Fruit fly (Drosophila melanogaster) whole organism, prepupa: ENCODE data around the gene CG14694.
A peak's percentile ranks its signal among the peaks of the same experiment; 100 is the strongest.

Source experiments
- Blimp-1 ChIP-seq: fragments of 200-800 bp; sonication (Bioruptor generic); optimal IDR thresholded peaks from 3 replicates; lab custom pipeline; 2017; ENCODE audit warnings: missing biosample characterization, missing genetic modification characterization, mild to moderate bottlenecking, moderate library complexity, missing genetic modification reagents
- CG10669 ChIP-seq: fragments of 200-800 bp; sonication (Bioruptor generic); optimal IDR thresholded peaks from 3 replicates; lab custom pipeline; 2018; ENCODE audit warnings: missing biosample characterization, mild to moderate bottlenecking, missing genetic modification characterization, moderate library complexity
- CG11762 ChIP-seq: fragments of 200-800 bp; sonication (Bioruptor generic); optimal IDR thresholded peaks from 3 replicates; lab custom pipeline; 2016; ENCODE audit warnings: missing biosample characterization, missing genetic modification characterization; ENCODE audit not compliant: insufficient read depth
- CG15336 ChIP-seq: fragments of 200-800 bp; sonication (Bioruptor generic); IDR thresholded peaks from 2 replicates; pipeline ENCODE4 v1.3.6; 2022; ENCODE audit warnings: missing biosample characterization, missing genetic modification characterization
- CG1621 ChIP-seq: fragments of 200-800 bp; sonication (Bioruptor generic); optimal IDR thresholded peaks from 3 replicates; lab custom pipeline; 2018; ENCODE audit warnings: missing biosample characterization, mild to moderate bottlenecking, missing genetic modification characterization
- CG16779 ChIP-seq: fragments of 200-800 bp; sonication (Bioruptor generic); optimal IDR thresholded peaks from 3 replicates; lab custom pipeline; 2017; ENCODE audit warnings: missing biosample characterization, mild to moderate bottlenecking, missing genetic modification characterization
- CG31627 ChIP-seq: fragments of 200-800 bp; sonication (Bioruptor generic); optimal IDR thresholded peaks from 3 replicates; lab custom pipeline; 2016; ENCODE audit warnings: missing biosample characterization, missing genetic modification characterization
- CG32006 ChIP-seq: fragments of 200-800 bp; sonication (Bioruptor generic); optimal IDR thresholded peaks from 3 replicates; lab custom pipeline; 2017; ENCODE audit warnings: missing biosample characterization, mild to moderate bottlenecking, missing genetic modification characterization
- CG4318 ChIP-seq: fragments of 200-800 bp; sonication (Bioruptor generic); optimal IDR thresholded peaks from 3 replicates; lab custom pipeline; 2017; ENCODE audit warnings: missing biosample characterization, mild to moderate bottlenecking, missing genetic modification characterization
- CG6276 ChIP-seq: fragments of 200-800 bp; sonication (Bioruptor generic); optimal IDR thresholded peaks from 2 replicates; lab custom pipeline; 2017; ENCODE audit warnings: missing biosample characterization, mild to moderate bottlenecking, missing genetic modification characterization
- CG6792 ChIP-seq: fragments of 200-800 bp; sonication (Bioruptor generic); optimal IDR thresholded peaks from 3 replicates; lab custom pipeline; 2016; ENCODE audit warnings: missing biosample characterization, missing genetic modification characterization
- CG6808 ChIP-seq: fragments of 200-800 bp; sonication (Bioruptor generic); optimal IDR thresholded peaks from 3 replicates; lab custom pipeline; 2017; ENCODE audit warnings: missing biosample characterization, missing genetic modification characterization, mild to moderate bottlenecking, moderate library complexity, missing genetic modification reagents
- CG6854 ChIP-seq: fragments of 200-800 bp; sonication (Bioruptor generic); optimal IDR thresholded peaks from 2 replicates; lab custom pipeline; 2017; ENCODE audit warnings: missing biosample characterization, mild to moderate bottlenecking, missing genetic modification characterization
- CG8119 ChIP-seq: fragments of 200-800 bp; sonication (Bioruptor generic); IDR thresholded peaks from 3 replicates; pipeline ENCODE4 v1.3.6; 2022; ENCODE audit warnings: missing biosample characterization, missing genetic modification characterization
- Eip75B ChIP-seq: fragments of 200-800 bp; sonication (Bioruptor generic); optimal IDR thresholded peaks from 3 replicates; lab custom pipeline; 2016; ENCODE audit warnings: missing biosample characterization, missing genetic modification characterization
- Eip78C ChIP-seq: fragments of 200-800 bp; sonication (Bioruptor generic); peaks from one replicate; lab custom pipeline; 2016; ENCODE audit warnings: missing biosample characterization, missing genetic modification characterization
- Eip93F ChIP-seq: fragments of 200-800 bp; sonication (Bioruptor generic); optimal IDR thresholded peaks from 2 replicates; lab custom pipeline; 2016; ENCODE audit warnings: missing biosample characterization, mild to moderate bottlenecking, missing genetic modification characterization
- Ets21C ChIP-seq: fragments of 200-800 bp; sonication (Bioruptor generic); optimal IDR thresholded peaks from 3 replicates; lab custom pipeline; 2016; ENCODE audit warnings: missing biosample characterization, missing genetic modification characterization
- Ets96B ChIP-seq: fragments of 200-800 bp; optimal IDR thresholded peaks from 2 replicates; lab custom pipeline; 2019; ENCODE audit warnings: missing biosample characterization, mild to moderate bottlenecking, missing genetic modification characterization, moderate library complexity
- Hr38 ChIP-seq: sonication (Bioruptor generic); optimal IDR thresholded peaks from 2 replicates; lab custom pipeline; 2016; ENCODE audit warnings: missing biosample characterization, missing genetic modification characterization
- Hr39 ChIP-seq: fragments of 200-800 bp; sonication (Bioruptor generic); optimal IDR thresholded peaks from 2 replicates; lab custom pipeline; 2016; ENCODE audit warnings: missing biosample characterization, missing genetic modification characterization
- Hr4 ChIP-seq: fragments of 200-800 bp; sonication (Bioruptor generic); optimal IDR thresholded peaks from 3 replicates; lab custom pipeline; 2016; ENCODE audit warnings: missing biosample characterization, missing genetic modification characterization
- Lpt ChIP-seq: fragments of 200-800 bp; sonication (Bioruptor generic); optimal IDR thresholded peaks from 3 replicates; lab custom pipeline; 2016; ENCODE audit warnings: missing biosample characterization, missing genetic modification characterization
- Met ChIP-seq: fragments of 200-800 bp; sonication (Bioruptor generic); optimal IDR thresholded peaks from 3 replicates; lab custom pipeline; 2016; ENCODE audit warnings: missing biosample characterization, missing genetic modification characterization
- OdsH ChIP-seq: fragments of 200-800 bp; sonication (Bioruptor generic); optimal IDR thresholded peaks from 3 replicates; lab custom pipeline; 2016; ENCODE audit warnings: missing biosample characterization, missing genetic modification characterization
- Smox ChIP-seq: fragments of 200-800 bp; sonication (Bioruptor generic); optimal IDR thresholded peaks from 3 replicates; lab custom pipeline; 2016; ENCODE audit warnings: missing biosample characterization, missing genetic modification characterization
- Sox102F ChIP-seq: fragments of 200-800 bp; sonication (Bioruptor generic); optimal IDR thresholded peaks from 2 replicates; lab custom pipeline; 2016; ENCODE audit warnings: missing biosample characterization, mild to moderate bottlenecking, missing genetic modification characterization
- Sox14 ChIP-seq: fragments of 200-800 bp; sonication (Bioruptor generic); optimal IDR thresholded peaks from 3 replicates; lab custom pipeline; 2016; ENCODE audit warnings: missing biosample characterization, missing genetic modification characterization
- achi ChIP-seq: fragments of 200-800 bp; sonication (Bioruptor generic); optimal IDR thresholded peaks from 3 replicates; lab custom pipeline; 2016; ENCODE audit warnings: missing biosample characterization, missing genetic modification characterization
- acj6 ChIP-seq: fragments of 200-800 bp; sonication (Bioruptor generic); optimal IDR thresholded peaks from 3 replicates; lab custom pipeline; 2016; ENCODE audit warnings: missing biosample characterization, missing genetic modification characterization
- dac ChIP-seq: fragments of 200-800 bp; sonication (Bioruptor generic); optimal IDR thresholded peaks from 2 replicates; lab custom pipeline; 2017; ENCODE audit warnings: missing biosample characterization, mild to moderate bottlenecking, missing genetic modification characterization
- dsx ChIP-seq: fragments of 200-800 bp; optimal IDR thresholded peaks from 3 replicates; lab custom pipeline; 2019; ENCODE audit warnings: missing biosample characterization, mild to moderate bottlenecking, missing genetic modification characterization, moderate library complexity; ENCODE audit not compliant: poor library complexity, severe bottlenecking
- eg ChIP-seq: fragments of 200-800 bp; sonication (Bioruptor generic); IDR thresholded peaks from 3 replicates; pipeline ENCODE4 v1.3.6; 2022; ENCODE audit warnings: missing biosample characterization, missing genetic modification characterization
- fd59A ChIP-seq: fragments of 200-800 bp; sonication (Bioruptor generic); optimal IDR thresholded peaks from 2 replicates; lab custom pipeline; 2017; ENCODE audit warnings: missing biosample characterization, mild to moderate bottlenecking, missing genetic modification characterization, missing genetic modification reagents
- fd85E ChIP-seq: fragments of 200-800 bp; sonication (Bioruptor generic); optimal IDR thresholded peaks from 3 replicates; lab custom pipeline; 2016; ENCODE audit warnings: missing biosample characterization, missing genetic modification characterization
- net ChIP-seq: fragments of 200-800 bp; sonication (Bioruptor generic); optimal IDR thresholded peaks from 3 replicates; lab custom pipeline; 2016; ENCODE audit warnings: missing biosample characterization, missing genetic modification characterization
- salr ChIP-seq, 2 experiments: fragments of 200-800 bp; sonication (Bioruptor generic); optimal IDR thresholded peaks; 3 replicates each; lab custom pipeline; 2016 to 2018; ENCODE audit warnings: missing biosample characterization in 2 of 2, missing genetic modification characterization in 2 of 2, mild to moderate bottlenecking in 1 of 2
- spab ChIP-seq: fragments of 200-800 bp; sonication (Bioruptor generic); optimal IDR thresholded peaks from 2 replicates; lab custom pipeline; 2017; ENCODE audit warnings: missing biosample characterization, mild to moderate bottlenecking, missing genetic modification characterization, missing genetic modification reagents
- ss ChIP-seq, 2 experiments: fragments of 200-800 bp; sonication (Bioruptor generic); optimal IDR thresholded peaks; 2 replicates in 1 of 2; 3 replicates in 1 of 2; lab custom pipeline; 2017 to 2018; ENCODE audit warnings: mild to moderate bottlenecking in 2 of 2, missing biosample characterization in 2 of 2, missing genetic modification characterization in 2 of 2, moderate library complexity in 1 of 2
- topi ChIP-seq: fragments of 200-800 bp; sonication (Bioruptor generic); optimal IDR thresholded peaks from 3 replicates; lab custom pipeline; 2016; ENCODE audit warnings: missing biosample characterization, missing genetic modification characterization
- vri ChIP-seq: fragments of 200-800 bp; sonication (Bioruptor generic); optimal IDR thresholded peaks from 3 replicates; lab custom pipeline; 2016; ENCODE audit warnings: missing biosample characterization, mild to moderate bottlenecking, missing genetic modification characterization

Gene CG14694

dm6 chr3R:10859713-10860112, at the start of gene CG14694:
CG14694 (minus strand) TSS chr3R:10859813.
- TF ChIP-seq CG6808 (GFP tag; lab: Kevin White, UChicago) = no peak
- no peak for TF ChIP-seq dac (GFP tag; lab: Kevin White, UChicago)
- no peak for TF ChIP-seq dsx (GFP tag; lab: Kevin White, UChicago)
- TF ChIP-seq CG6792 (GFP tag; lab: Kevin White, UChicago) = no peak
- TF ChIP-seq CG15336 = no peak

dm6 chr3R:10893327-10893726, 33.7 kb upstream of the CG14694 start, which contains the start of gene CG6621:
CG6621 (minus strand) TSS chr3R:10893531.
- TF ChIP-seq CG31627 (GFP tag; lab: Kevin White, UChicago) (peak; percentile 15), CG6792 (GFP tag; lab: Kevin White, UChicago) (no peak)

- no peak for TF ChIP-seq CG16779 (tag; lab: Kevin White, UChicago)
- no peak for TF ChIP-seq Lpt (GFP tag; lab: Kevin White, UChicago)
- TF ChIP-seq Smox (GFP tag; lab: Kevin White, UChicago) = no peak
- no peak for TF ChIP-seq Eip93F
- TF ChIP-seq CG15336 = no peak
- no peak for TF ChIP-seq OdsH (GFP tag; lab: Kevin White, UChicago)
- no peak for TF ChIP-seq Sox14
- no peak for TF ChIP-seq acj6
- no peak for TF ChIP-seq CG6854 (GFP tag; lab: Kevin White, UChicago)
- no peak for TF ChIP-seq spab (GFP tag; lab: Kevin White, UChicago)
- no peak for TF ChIP-seq Hr38 (GFP tag; lab: Kevin White, UChicago)
- no peak for TF ChIP-seq Ets21C
Measured at dm6 chr3R:10889520-10889887, 29.9 kb upstream of the CG14694 start, which contains the start of gene Ak3. Ak3 (minus strand) TSS chr3R:10889588.

- TF ChIP-seq dac (GFP tag; lab: Kevin White, UChicago) (no peak), CG4318 (GFP tag; lab: Kevin White, UChicago) (no peak), Met (peak; percentile 29), CG10669 (GFP tag; lab: Kevin White, UChicago) (peak; percentile 47), topi (GFP tag; lab: Kevin White, UChicago) (peak; percentile 22), fd85E (GFP tag; lab: Kevin White, UChicago) (peak; percentile 60), CG15336 (peak; percentile 57), spab (GFP tag; lab: Kevin White, UChicago) (peak; percentile 81), ss (GFP tag; optimal IDR thresholded peaks at IDR 0.05; lab: Kevin White, UChicago) (peak; percentile 97 to 98), CG11762 (GFP tag; lab: Kevin White, UChicago) (peak; percentile 62), Sox14 (peak; percentile 64), CG1621 (peak; percentile 63), Hr39 (GFP tag; lab: Kevin White, UChicago) (peak; percentile 19), CG8119 (GFP tag; lab: Robert Waterston, UW) (peak; percentile 63; the same call in 2 of the 3 replicates), CG6854 (GFP tag; lab: Kevin White, UChicago) (peak; percentile 57), OdsH (GFP tag; lab: Kevin White, UChicago) (peak; percentile 25), Eip75B (GFP tag; lab: Kevin White, UChicago) (peak; percentile 50), CG32006 (GFP tag; lab: Kevin White, UChicago) (peak; percentile 47), achi (peak; percentile 16), dsx (GFP tag; lab: Kevin White, UChicago) (peak; percentile 39), eg (GFP tag; lab: Robert Waterston, UW) (peak; percentile 77; the same call in 2 of the 3 replicates), Hr4 (GFP tag; lab: Kevin White, UChicago) (peak; percentile 34), salr (GFP tag; optimal IDR thresholded peaks at IDR 0.05; lab: Kevin White, UChicago) (peak; percentile 24 to 50), Lpt (GFP tag; lab: Kevin White, UChicago) (peak; percentile 31), Sox102F (GFP tag; lab: Kevin White, UChicago) (peak; percentile 14), Blimp-1 (no peak), Ets96B (peak; percentile 25), fd59A (GFP tag; lab: Kevin White, UChicago) (no peak), CG6276 (GFP tag; lab: Kevin White, UChicago) (peak; percentile 77), Eip78C (GFP tag; lab: Kevin White, UChicago) (peak; percentile 75), net (GFP tag; lab: Kevin White, UChicago) (peak; percentile 52), CG6792 (GFP tag; lab: Kevin White, UChicago) (no peak), Eip93F (no peak), vri (GFP tag; lab: Kevin White, UChicago) (no peak)
Measured at dm6 chr3R:10888633-10889519, 29.3 kb upstream of the CG14694 start.
